Worm (Caenorhabditis elegans) whole organism, L1 larva: Measurements from ENCODE around the gene F15H10.5.

Experiments used
- F16B12.6 ChIP-seq: fragments of 150-350 bp; optimal IDR thresholded peaks from 2 replicates; lab custom pipeline; 2014; ENCODE audit warnings: missing biosample characterization, missing genetic modification characterization
- blmp-1 ChIP-seq: fragments of 150-350 bp; optimal IDR thresholded peaks from 2 replicates; lab custom pipeline; 2014; ENCODE audit warnings: missing biosample characterization, missing genetic modification characterization
- dpl-1 ChIP-seq, 3 experiments: fragments of 150-350 bp in 2 of 3; sonication (generic microtip) in 1 of 3; optimal IDR thresholded peaks; 2 replicates each; lab custom pipeline; 2014 to 2017; ENCODE audit warnings: missing biosample characterization in 3 of 3, missing genetic modification characterization in 3 of 3, missing genetic modification reagents in 3 of 3
- efl-1 ChIP-seq, 4 experiments: fragments of 150-350 bp; optimal IDR thresholded peaks in 3 of 4; peaks in 1 of 4; 1 replicate in 1 of 4; 2 replicates in 3 of 4; lab custom pipeline; 2014; ENCODE audit warnings: missing biosample characterization in 2 of 4, missing genetic modification characterization in 2 of 4, missing genetic modification reagents in 2 of 4
- ets-5 ChIP-seq: fragments of 200-800 bp; sonication (Bioruptor generic); IDR thresholded peaks from 2 replicates; pipeline ENCODE4 v1.3.6; 2022; ENCODE audit warnings: missing genetic modification characterization, missing compliant biosample characterization
- fkh-10 ChIP-seq: sonication (generic microtip); optimal IDR thresholded peaks from 2 replicates; lab custom pipeline; 2017; ENCODE audit warnings: missing biosample characterization, missing genetic modification reagents, missing genetic modification characterization
- lsy-2 ChIP-seq, 2 experiments: fragments of 150-350 bp; optimal IDR thresholded peaks; 2 replicates each; lab custom pipeline; 2014; ENCODE audit warnings: missing biosample characterization in 2 of 2, missing genetic modification characterization in 2 of 2
- mdl-1 ChIP-seq, 2 experiments: fragments of 150-350 bp; optimal IDR thresholded peaks; 2 replicates each; lab custom pipeline; 2014 to 2017; ENCODE audit warnings: missing biosample characterization in 2 of 2, missing genetic modification characterization in 2 of 2, inconsistent platforms in 1 of 2
- nhr-90 ChIP-seq: sonication (generic microtip); optimal IDR thresholded peaks from 2 replicates; lab custom pipeline; 2016; ENCODE audit warnings: mild to moderate bottlenecking, missing genetic modification characterization, missing compliant biosample characterization; ENCODE audit not compliant: poor library complexity
- skn-1 ChIP-seq: fragments of 150-350 bp; optimal IDR thresholded peaks from 2 replicates; lab custom pipeline; 2014; ENCODE audit warnings: missing biosample characterization, missing genetic modification characterization
- tbx-2 ChIP-seq: sonication (generic microtip); optimal IDR thresholded peaks from 2 replicates; lab custom pipeline; 2016; ENCODE audit warnings: missing genetic modification characterization, missing compliant biosample characterization
- unc-130 ChIP-seq: fragments of 150-350 bp; optimal IDR thresholded peaks from 2 replicates; lab custom pipeline; 2017; ENCODE audit warnings: missing biosample characterization, missing genetic modification characterization, inconsistent platforms
- unc-62 ChIP-seq: fragments of 150-350 bp; optimal IDR thresholded peaks from 2 replicates; lab custom pipeline; 2014; ENCODE audit warnings: missing biosample characterization, missing genetic modification reagents, missing genetic modification characterization

DNA sequence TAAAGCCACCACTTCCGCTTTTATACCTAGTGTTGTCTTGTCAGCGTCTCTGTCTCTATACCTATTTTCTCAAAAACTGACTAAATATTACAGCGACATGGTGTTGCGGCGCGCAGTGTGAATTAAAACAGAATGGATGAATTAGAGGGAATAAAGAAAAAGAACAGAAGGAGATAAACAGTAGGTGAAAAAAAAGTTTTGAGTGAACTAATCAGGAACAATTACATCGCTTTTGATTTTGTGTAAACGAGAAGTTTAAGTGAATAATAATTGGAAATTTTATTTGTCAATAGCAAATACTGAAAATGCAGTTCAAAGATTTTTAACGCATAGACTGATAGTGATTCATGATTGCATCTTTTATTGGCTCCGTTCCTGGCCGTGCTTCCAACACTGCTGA lies 6.2 kb upstream of the F15H10.5 start, which contains the start of gene col-12:
- no peak for TF ChIP-seq ets-5 (GFP tag; lab: Robert Waterston, UW)
- no peak for TF ChIP-seq efl-1 (optimal IDR thresholded peaks at IDR 0.05; lab: Kevin White, UChicago)
- TF ChIP-seq efl-1 (GFP tag; optimal IDR thresholded peaks at IDR 0.05 in 1 of 2; lab: Kevin White, UChicago): no peak
- TF ChIP-seq unc-62 (GFP tag; lab: Kevin White, UChicago): no peak
- TF ChIP-seq lsy-2 (tag; optimal IDR thresholded peaks at IDR 0.05; lab: Kevin White, UChicago): no peak
- TF ChIP-seq tbx-2: no peak
- TF ChIP-seq skn-1 (tag; lab: Kevin White, UChicago): no peak
- TF ChIP-seq F16B12.6 (tag; lab: Kevin White, UChicago): no peak
- no peak for TF ChIP-seq unc-130
- no peak for TF ChIP-seq nhr-90 (tag; lab: Kevin White, UChicago)
- no peak for TF ChIP-seq mdl-1 (tag; optimal IDR thresholded peaks at IDR 0.05; lab: Kevin White, UChicago)
- TF ChIP-seq blmp-1 (tag; lab: Kevin White, UChicago): no peak
- TF ChIP-seq fkh-10 (GFP tag; lab: Kevin White, UChicago): no peak
- no peak for TF ChIP-seq dpl-1 (GFP tag; optimal IDR thresholded peaks at IDR 0.05; lab: Kevin White, UChicago)
